Fruit fly (Drosophila melanogaster) whole organism, pupa: ENCODE data around the gene Rab18.

Experiments used
- CG12605 ChIP-seq: fragments of 200-800 bp; sonication (Bioruptor generic); IDR thresholded peaks from 2 replicates; pipeline ENCODE4 v1.3.6; 2022; ENCODE audit warnings: missing biosample characterization, missing genetic modification characterization
- CG15710 ChIP-seq: fragments of 200-800 bp; sonication (Bioruptor generic); optimal IDR thresholded peaks from 2 replicates; lab custom pipeline; 2018; ENCODE audit warnings: missing biosample characterization, mild to moderate bottlenecking, missing genetic modification characterization, moderate library complexity
- CG17806 ChIP-seq: fragments of 200-800 bp; sonication (Bioruptor generic); optimal IDR thresholded peaks from 2 replicates; lab custom pipeline; 2018; ENCODE audit warnings: missing biosample characterization, mild to moderate bottlenecking, missing genetic modification characterization, moderate library complexity
- CG34367 ChIP-seq: fragments of 200-800 bp; sonication (Bioruptor generic); optimal IDR thresholded peaks from 2 replicates; lab custom pipeline; 2018; ENCODE audit warnings: missing biosample characterization, mild to moderate bottlenecking, missing genetic modification characterization
- CG4496 ChIP-seq: fragments of 200-800 bp; sonication (Bioruptor generic); IDR thresholded peaks from 3 replicates; pipeline ENCODE4 v1.3.6; 2022; ENCODE audit warnings: missing biosample characterization, missing genetic modification characterization
- D1 ChIP-seq: fragments of 200-800 bp; sonication (Bioruptor generic); optimal IDR thresholded peaks from 2 replicates; lab custom pipeline; 2018; ENCODE audit warnings: missing biosample characterization, mild to moderate bottlenecking, missing genetic modification characterization, moderate library complexity
- Ets98B ChIP-seq: fragments of 200-800 bp; sonication (Bioruptor generic); IDR thresholded peaks from 2 replicates; pipeline ENCODE4 v1.3.6; 2022; ENCODE audit warnings: missing biosample characterization, missing genetic modification characterization
- Pif1B ChIP-seq: fragments of 200-800 bp; sonication (Bioruptor generic); optimal IDR thresholded peaks from 3 replicates; lab custom pipeline; 2016; ENCODE audit warnings: missing biosample characterization, missing genetic modification characterization
- fd96Ca ChIP-seq: fragments of 200-800 bp; sonication (Bioruptor generic); IDR thresholded peaks from 3 replicates; pipeline ENCODE4 v1.3.6; 2022; ENCODE audit warnings: missing biosample characterization, missing genetic modification characterization

DNA sequence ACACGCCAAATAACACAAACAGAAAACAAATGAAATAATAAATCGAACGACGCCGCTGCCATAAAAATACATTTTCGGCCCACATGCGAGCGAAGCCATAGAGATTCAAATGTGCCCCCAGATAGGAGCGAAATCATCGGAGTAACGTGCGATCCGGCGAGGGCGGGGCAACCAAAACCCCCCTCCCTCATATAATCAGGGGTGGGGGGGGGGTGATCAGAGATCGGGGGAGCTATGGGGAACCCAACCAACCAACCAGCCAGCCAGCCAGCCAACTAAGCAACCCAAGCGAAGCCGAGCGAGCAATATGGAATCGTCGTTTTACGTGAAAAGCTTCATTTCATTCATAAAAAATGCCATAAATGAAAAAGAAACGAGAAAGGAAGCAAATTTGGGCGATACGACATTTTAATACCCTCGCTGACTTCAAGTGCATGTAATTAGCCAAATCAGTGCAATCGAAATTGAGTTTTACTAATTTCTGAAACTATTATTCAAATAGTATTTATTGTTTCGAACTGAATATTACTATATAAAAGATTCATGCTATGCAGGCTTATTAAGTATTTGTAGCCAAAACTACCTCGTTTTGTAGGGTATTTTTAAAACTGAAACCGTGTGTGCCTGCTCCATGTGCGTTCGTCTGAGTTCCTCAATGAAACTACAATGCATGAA is 28.3 kb upstream of the Rab18 start:
- peak; percentile 55 for TF ChIP-seq Pif1B (GFP tag; lab: Kevin White, UChicago)
- no peak for TF ChIP-seq fd96Ca (GFP tag; lab: Robert Waterston, UW)
- TF ChIP-seq Ets98B (GFP tag; lab: Robert Waterston, UW): 0 out of 2 replicates have a peak, but pooled peaks have one; percentile 31
- peak; percentile 59 for TF ChIP-seq CG15710
- TF ChIP-seq CG12605 (GFP tag; lab: Robert Waterston, UW): 0 out of 2 replicates have a peak, but pooled peaks have one; percentile 11
- no peak for TF ChIP-seq D1 (tag; lab: Kevin White, UChicago)
- peak; percentile 62 for TF ChIP-seq CG17806 (tag; lab: Kevin White, UChicago)
- no peak; the same call in 2 of the 3 replicates for TF ChIP-seq CG4496 (GFP tag; lab: Robert Waterston, UW)
- TF ChIP-seq CG34367 (tag; lab: Kevin White, UChicago): peak; percentile 15
